Fruit fly (Drosophila melanogaster): ENCODE data around the gene OtopLa.
A peak's percentile ranks its signal among the peaks of the same experiment; 100 is the strongest.

The OtopLa gene

DNA sequence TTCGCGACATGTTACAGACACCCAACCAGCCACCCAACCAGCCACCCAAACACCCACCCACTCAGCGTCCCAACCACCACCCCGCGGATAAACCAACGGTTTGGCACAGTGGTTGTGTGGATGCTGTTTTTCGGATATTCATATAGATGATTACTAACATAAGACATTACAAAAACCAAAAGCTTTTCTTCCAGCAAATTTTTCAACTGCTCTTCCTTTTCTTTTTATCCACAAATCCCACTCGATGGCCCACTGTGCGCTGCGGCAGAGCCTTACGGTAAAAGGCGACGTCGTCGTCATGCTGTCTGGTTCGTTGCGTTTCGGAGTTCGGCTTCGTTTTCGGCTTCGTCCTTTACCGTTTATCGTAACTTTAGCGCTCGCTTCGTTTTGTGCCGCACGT, 9.7 kb downstream of the OtopLa start (continued):
- TF ChIP-seq Meics (GFP tag; optimal IDR thresholded peaks at IDR 0.05) (peak; percentile 64), gfzf (GFP tag; optimal IDR thresholded peaks at IDR 0.05) (no peak), CG1233 (GFP tag; optimal IDR thresholded peaks at IDR 0.05) (no peak), danr (GFP tag; IDR thresholded peaks at IDR 0.05) (no peak), chn (GFP tag; optimal IDR thresholded peaks at IDR 0.05) (peak; percentile 43), MTF-1 (GFP tag; optimal IDR thresholded peaks at IDR 0.05; ENCODE audit: borderline replicate concordance) (peak; percentile 35), odd (GFP tag; optimal IDR thresholded peaks at IDR 0.05) (no peak), CG2678 (tag; optimal IDR thresholded peaks at IDR 0.05) (peak; percentile 72), kni (GFP tag; optimal IDR thresholded peaks at IDR 0.05) (no peak), ham (GFP tag; IDR thresholded peaks at IDR 0.05) (0 out of 2 replicates have a peak, but pooled peaks have one; percentile 14), ATbp (GFP tag; optimal IDR thresholded peaks at IDR 0.05) (peak; percentile 48), gem (tag; optimal IDR thresholded peaks at IDR 0.05) (peak; percentile 73), ato (GFP tag; IDR thresholded peaks at IDR 0.05; ENCODE audit: partially characterized antibody) (no peak), lola (GFP tag; optimal IDR thresholded peaks at IDR 0.05) (peak in 1 of 3 experiments; percentile 18), CG14014 (GFP tag; IDR thresholded peaks at IDR 0.05) (peak; percentile 82), schlank (tag; optimal IDR thresholded peaks at IDR 0.05) (peak; percentile 35), Dip3 (GFP tag; optimal IDR thresholded peaks at IDR 0.05) (peak; percentile 44), jumu (GFP tag; optimal IDR thresholded peaks at IDR 0.05) (peak; percentile 43), Trl (optimal IDR thresholded peaks at IDR 0.05) (no peak), Trl (GFP tag; optimal IDR thresholded peaks at IDR 0.05) (peak; percentile 54), tap (tag; optimal IDR thresholded peaks at IDR 0.05) (peak; percentile 54), Hr51 (GFP tag; optimal IDR thresholded peaks at IDR 0.05) (peak in 1 of 2 experiments; percentile 58), CG8281 (tag; optimal IDR thresholded peaks at IDR 0.05) (no peak), pum (GFP tag; optimal IDR thresholded peaks at IDR 0.05) (peak; percentile 16), Xbp1 (GFP tag; optimal IDR thresholded peaks at IDR 0.05) (peak; percentile 50), CG8290 (GFP tag; optimal IDR thresholded peaks at IDR 0.05) (no peak), CG8290 (tag; optimal IDR thresholded peaks at IDR 0.05) (peak in 1 of 2 experiments; percentile 52), CG10209 (GFP tag; optimal IDR thresholded peaks at IDR 0.05) (peak; percentile 20), CG6272 (GFP tag; IDR thresholded peaks at IDR 0.05) (0 out of 2 replicates have a peak, but pooled peaks have one; percentile 23), Asciz (GFP tag; optimal IDR thresholded peaks at IDR 0.05) (peak; percentile 19), dpn (GFP tag; optimal IDR thresholded peaks at IDR 0.05) (peak; percentile 25 to 27), fd3F (GFP tag; optimal IDR thresholded peaks at IDR 0.05) (peak; percentile 32), dimm (GFP tag; IDR thresholded peaks at IDR 0.05) (0 out of 2 replicates have a peak, but pooled peaks have one; percentile 3), CG34224 (GFP tag; IDR thresholded peaks at IDR 0.05; ENCODE audit: partially characterized antibody) (no peak), ap (GFP tag; IDR thresholded peaks at IDR 0.05) (peak; percentile 48; the same call in 1 of the 2 replicates), Bdp1 (GFP tag; optimal IDR thresholded peaks at IDR 0.05) (peak; percentile 15), CG6175 (GFP tag; IDR thresholded peaks at IDR 0.05) (0 out of 3 replicates have a peak, but pooled peaks have one; percentile 14), otp (GFP tag; IDR thresholded peaks at IDR 0.05) (peak; percentile 79; the same call in 2 of the 3 replicates), rib (GFP tag; IDR thresholded peaks at IDR 0.05) (peak; percentile 61; the same call in 1 of the 2 replicates), sisA (GFP tag; IDR thresholded peaks at IDR 0.05) (peak; percentile 61), CG5245 (GFP tag; optimal IDR thresholded peaks at IDR 0.05) (no peak), CG7357 (GFP tag; IDR thresholded peaks at IDR 0.05) (peak; percentile 52; the same call in 2 of the 3 replicates), da (GFP tag; optimal IDR thresholded peaks at IDR 0.05) (peak; percentile 3), CG7556 (GFP tag; optimal IDR thresholded peaks at IDR 0.05) (peak; percentile 63), psq (GFP tag; optimal IDR thresholded peaks at IDR 0.05) (peak; percentile 31), tx (GFP tag; optimal IDR thresholded peaks at IDR 0.05) (peak; percentile 40), cg (GFP tag; optimal IDR thresholded peaks at IDR 0.05) (no peak), tna (GFP tag; IDR thresholded peaks at IDR 0.05; ENCODE audit: partially characterized antibody) (no peak), CG12071 (GFP tag; optimal IDR thresholded peaks at IDR 0.05) (peak; percentile 53), Rx (GFP tag; IDR thresholded peaks at IDR 0.05) (peak; percentile 54; the same call in 1 of the 2 replicates)
